Fruit fly (Drosophila melanogaster) whole organism, adult: ENCODE measurements around the gene CG11563.
A peak's percentile ranks its signal among the peaks of the same experiment; 100 is the strongest.

ENCODE experiments used
- CG11617 ChIP-seq: fragments of 200-800 bp; sonication (Bioruptor generic); optimal IDR thresholded peaks from 2 replicates; lab custom pipeline; 2017; ENCODE audit warnings: mild to moderate bottlenecking, missing biosample characterization, missing genetic modification reagents, missing genetic modification characterization
- CG12768 ChIP-seq: fragments of 200-800 bp; sonication (Bioruptor generic); optimal IDR thresholded peaks from 2 replicates; lab custom pipeline; 2017; ENCODE audit warnings: missing biosample characterization, missing genetic modification characterization, mild to moderate bottlenecking, moderate library complexity, missing genetic modification reagents
- CG14711 ChIP-seq: fragments of 200-800 bp; sonication (Bioruptor generic); optimal IDR thresholded peaks from 2 replicates; lab custom pipeline; 2018; ENCODE audit warnings: missing biosample characterization, mild to moderate bottlenecking, missing genetic modification characterization, moderate library complexity
- CG1620 ChIP-seq: fragments of 200-800 bp; sonication (Bioruptor generic); optimal IDR thresholded peaks from 2 replicates; lab custom pipeline; 2016; ENCODE audit warnings: missing biosample characterization, missing genetic modification characterization
- CG33017 ChIP-seq: fragments of 200-800 bp; sonication (Bioruptor generic); optimal IDR thresholded peaks from 2 replicates; lab custom pipeline; 2018; ENCODE audit warnings: missing biosample characterization, mild to moderate bottlenecking, missing genetic modification characterization, moderate library complexity
- CG5204 ChIP-seq: fragments of 200-800 bp; sonication (Bioruptor generic); optimal IDR thresholded peaks from 2 replicates; lab custom pipeline; 2016; ENCODE audit warnings: missing biosample characterization, missing genetic modification characterization
- CG7045 ChIP-seq: fragments of 200-800 bp; sonication (Bioruptor generic); optimal IDR thresholded peaks from 2 replicates; lab custom pipeline; 2017; ENCODE audit warnings: missing biosample characterization, mild to moderate bottlenecking, missing genetic modification characterization
- CG7101 ChIP-seq: fragments of 200-800 bp; sonication (Bioruptor generic); optimal IDR thresholded peaks from 2 replicates; lab custom pipeline; 2018; ENCODE audit warnings: missing biosample characterization, mild to moderate bottlenecking, missing genetic modification characterization, moderate library complexity
- Clk ChIP-seq: fragments of 200-800 bp; sonication (Bioruptor generic); optimal IDR thresholded peaks from 2 replicates; lab custom pipeline; 2017; ENCODE audit warnings: missing biosample characterization, missing genetic modification characterization
- Crg-1 ChIP-seq: fragments of 200-800 bp; sonication (Bioruptor generic); optimal IDR thresholded peaks from 2 replicates; lab custom pipeline; 2016; ENCODE audit warnings: missing biosample characterization, missing genetic modification characterization
- Hr96 ChIP-seq: fragments of 200-800 bp; sonication (Bioruptor generic); optimal IDR thresholded peaks from 2 replicates; lab custom pipeline; 2016; ENCODE audit warnings: missing biosample characterization, missing genetic modification characterization
- Mnt ChIP-seq: fragments of 200-800 bp; sonication (Bioruptor generic); optimal IDR thresholded peaks from 2 replicates; lab custom pipeline; 2016; ENCODE audit warnings: missing biosample characterization, mild to moderate bottlenecking, missing genetic modification characterization
- bab1 ChIP-seq: fragments of 200-800 bp; sonication (Bioruptor generic); optimal IDR thresholded peaks from 3 replicates; lab custom pipeline; 2019; ENCODE audit warnings: missing biosample characterization, mild to moderate bottlenecking, missing genetic modification characterization, moderate library complexity
- cic ChIP-seq: fragments of 200-800 bp; sonication (Bioruptor generic); optimal IDR thresholded peaks from 2 replicates; lab custom pipeline; 2017; ENCODE audit warnings: missing biosample characterization, mild to moderate bottlenecking, missing genetic modification characterization, moderate library complexity
- cnc ChIP-seq, 2 experiments: fragments of >200 bp; optimal IDR thresholded peaks; 2 replicates each; lab custom pipeline; 2017
- kay ChIP-seq: fragments of 200-800 bp; sonication (Bioruptor generic); peaks from one replicate; lab custom pipeline; 2016; ENCODE audit warnings: missing biosample characterization, missing genetic modification characterization, borderline replicate concordance
- ovo ChIP-seq: fragments of 200-800 bp; sonication (Bioruptor generic); optimal IDR thresholded peaks from 2 replicates; lab custom pipeline; 2016; ENCODE audit warnings: missing biosample characterization, missing genetic modification characterization
- pad ChIP-seq: fragments of 200-800 bp; sonication (Bioruptor generic); optimal IDR thresholded peaks from 3 replicates; lab custom pipeline; 2017; ENCODE audit warnings: missing biosample characterization, missing genetic modification characterization, mild to moderate bottlenecking, moderate library complexity, missing genetic modification reagents
- tj ChIP-seq: fragments of 200-800 bp; sonication (Bioruptor generic); optimal IDR thresholded peaks from 3 replicates; lab custom pipeline; 2017; ENCODE audit warnings: missing biosample characterization, mild to moderate bottlenecking, missing genetic modification characterization, moderate library complexity
- toe ChIP-seq: fragments of 200-800 bp; sonication (Bioruptor generic); optimal IDR thresholded peaks from 2 replicates; lab custom pipeline; 2016; ENCODE audit warnings: missing biosample characterization, missing genetic modification characterization

CG11563 gene

dm6 chr3R:31744044-31744652, 7.3 kb downstream of the CG11563 start, which contains the start of gene CG1896:
Gene CG1896, plus strand, starts transcription at chr3R:31744282.
- TF ChIP-seq CG14711 (tag; lab: Kevin White, UChicago) = peak; percentile 84
- TF ChIP-seq Hr96 = no peak
- peak; percentile 30 for TF ChIP-seq CG11617 (GFP tag; lab: Kevin White, UChicago)
- peak; percentile 60 for TF ChIP-seq CG7101 (tag; lab: Kevin White, UChicago)
- TF ChIP-seq CG33017 (tag; lab: Kevin White, UChicago) = peak; percentile 22
- TF ChIP-seq CG7045 (GFP tag; lab: Kevin White, UChicago) = peak; percentile 19
- TF ChIP-seq ovo (GFP tag; lab: Kevin White, UChicago) = no peak
- no peak for TF ChIP-seq cic (GFP tag; lab: Kevin White, UChicago)
- peak; percentile 26 for TF ChIP-seq CG1620 (GFP tag; lab: Kevin White, UChicago)
- no peak for TF ChIP-seq tj
- TF ChIP-seq bab1 = peak; percentile 49
- TF ChIP-seq Mnt (GFP tag; lab: Kevin White, UChicago) = peak; percentile 41
- TF ChIP-seq toe (GFP tag; lab: Kevin White, UChicago) = peak; percentile 51
- TF ChIP-seq Crg-1 = peak; percentile 9
- TF ChIP-seq CG5204 (GFP tag; lab: Kevin White, UChicago) = no peak
- TF ChIP-seq kay (GFP tag; lab: Kevin White, UChicago) = no peak
- TF ChIP-seq CG12768 (GFP tag; lab: Kevin White, UChicago) = peak; percentile 61

dm6 chr3R:31745629-31746081, 8.8 kb downstream of the CG11563 start, which contains the start of gene awd:
Gene awd, minus strand, starts transcription at chr3R:31746077.
- TF ChIP-seq ovo (GFP tag; lab: Kevin White, UChicago) (peak; percentile 23), Crg-1 (peak; percentile 65), CG11617 (GFP tag; lab: Kevin White, UChicago) (peak; percentile 43), Clk (GFP tag; lab: Kevin White, UChicago) (peak; percentile 30), CG7101 (tag; lab: Kevin White, UChicago) (peak; percentile 56), CG14711 (tag; lab: Kevin White, UChicago) (peak; percentile 58), CG33017 (tag; lab: Kevin White, UChicago) (peak; percentile 47), CG12768 (GFP tag; lab: Kevin White, UChicago) (peak; percentile 27), tj (peak; percentile 45), Hr96 (peak; percentile 61), kay (GFP tag; lab: Kevin White, UChicago) (no peak), cic (GFP tag; lab: Kevin White, UChicago) (peak; percentile 54), pad (GFP tag; lab: Kevin White, UChicago) (peak; percentile 5), Mnt (GFP tag; lab: Kevin White, UChicago) (peak; percentile 95), CG1620 (GFP tag; lab: Kevin White, UChicago) (no peak), bab1 (peak; percentile 54), toe (GFP tag; lab: Kevin White, UChicago) (no peak), CG5204 (GFP tag; lab: Kevin White, UChicago) (no peak), cnc (optimal IDR thresholded peaks at IDR 0.05; lab: Kevin White, UChicago) (no peak), CG7045 (GFP tag; lab: Kevin White, UChicago) (no peak)

- TF ChIP-seq CG7101 (tag; lab: Kevin White, UChicago) = peak; percentile 54
- peak; percentile 0 for TF ChIP-seq toe (GFP tag; lab: Kevin White, UChicago)
- TF ChIP-seq Hr96 = no peak
- TF ChIP-seq cic (GFP tag; lab: Kevin White, UChicago) = no peak
- no peak for TF ChIP-seq cnc (optimal IDR thresholded peaks at IDR 0.05; lab: Kevin White, UChicago)
- TF ChIP-seq CG5204 (GFP tag; lab: Kevin White, UChicago) = no peak
- no peak for TF ChIP-seq CG14711 (tag; lab: Kevin White, UChicago)
- TF ChIP-seq kay (GFP tag; lab: Kevin White, UChicago) = no peak
- peak; percentile 18 for TF ChIP-seq CG1620 (GFP tag; lab: Kevin White, UChicago)
- TF ChIP-seq tj = peak; percentile 85
- TF ChIP-seq Mnt (GFP tag; lab: Kevin White, UChicago) = peak; percentile 96
- TF ChIP-seq CG7045 (GFP tag; lab: Kevin White, UChicago) = no peak
- no peak for TF ChIP-seq ovo (GFP tag; lab: Kevin White, UChicago)
- TF ChIP-seq CG33017 (tag; lab: Kevin White, UChicago) = no peak
- no peak for TF ChIP-seq CG11617 (GFP tag; lab: Kevin White, UChicago)
- peak; percentile 18 for TF ChIP-seq Crg-1
- TF ChIP-seq bab1 = peak; percentile 42
Observed at dm6 chr3R:31747429-31748048, 10.7 kb downstream of the CG11563 start, which contains the start of the genes nero and CG1910. Gene nero, minus strand, starts transcription at chr3R:31747558. Gene CG1910, plus strand, starts transcription at chr3R:31747643.

dm6 chr3R:31748093-31748996, 11.5 kb downstream of the CG11563 start:
- TF ChIP-seq CG7045 (GFP tag; lab: Kevin White, UChicago) = no peak
- TF ChIP-seq pad (GFP tag; lab: Kevin White, UChicago) = peak; percentile 60
- TF ChIP-seq CG33017 (tag; lab: Kevin White, UChicago) = no peak
- TF ChIP-seq bab1 = peak; percentile 16
- TF ChIP-seq toe (GFP tag; lab: Kevin White, UChicago) = no peak
- peak; percentile 93 for TF ChIP-seq cic (GFP tag; lab: Kevin White, UChicago)
- no peak for TF ChIP-seq Crg-1
- TF ChIP-seq CG7101 (tag; lab: Kevin White, UChicago) = peak; percentile 5
- peak; percentile 49 for TF ChIP-seq Hr96
- TF ChIP-seq CG11617 (GFP tag; lab: Kevin White, UChicago) = peak; percentile 69
- peak; percentile 28 for TF ChIP-seq CG12768 (GFP tag; lab: Kevin White, UChicago)
- peak; percentile 28 for TF ChIP-seq ovo (GFP tag; lab: Kevin White, UChicago)
- TF ChIP-seq tj = peak; percentile 40
- no peak for TF ChIP-seq CG14711 (tag; lab: Kevin White, UChicago)
- no peak for TF ChIP-seq CG1620 (GFP tag; lab: Kevin White, UChicago)
- no peak for TF ChIP-seq kay (GFP tag; lab: Kevin White, UChicago)
- TF ChIP-seq Mnt (GFP tag; lab: Kevin White, UChicago) = peak; percentile 99
- TF ChIP-seq CG5204 (GFP tag; lab: Kevin White, UChicago) = no peak
- no peak for TF ChIP-seq cnc (optimal IDR thresholded peaks at IDR 0.05; lab: Kevin White, UChicago)
- TF ChIP-seq Clk (GFP tag; lab: Kevin White, UChicago) = no peak
